Worm (Caenorhabditis elegans): ENCODE data around the gene drd-10.

drd-10 gene

ce11 chrV:7007307-7007706 lies at the start of gene drd-10:
Gene drd-10, plus strand, starts transcription at chrV:7007607.
- TF ChIP-seq ztf-23 (GFP tag; IDR thresholded peaks at IDR 0.05) (no peak), ztf-29 (GFP tag; IDR thresholded peaks at IDR 0.05) (no peak), med-1 (GFP tag; optimal IDR thresholded peaks at IDR 0.05; ENCODE audit: insufficient read depth) (no peak), klf-2 (GFP tag; conservative IDR thresholded peaks at IDR 0.05) (no peak), cog-1 (tag; optimal IDR thresholded peaks at IDR 0.05) (no peak), ref-1 (GFP tag; conservative IDR thresholded peaks at IDR 0.05) (no peak), tab-1 (GFP tag; IDR thresholded peaks at IDR 0.05) (no peak), flt-1 (GFP tag; IDR thresholded peaks at IDR 0.05) (no peak), T22C8.4 (GFP tag; IDR thresholded peaks at IDR 0.05) (no peak)

ce11 chrV:6969950-6970532 lies 37.4 kb upstream of the drd-10 start, which contains the start of gene ptr-15:
Gene ptr-15, minus strand, starts transcription at chrV:6970000.
- TF ChIP-seq T22C8.4 (GFP tag; IDR thresholded peaks at IDR 0.05) (no peak), cog-1 (tag; optimal IDR thresholded peaks at IDR 0.05) (no peak), flt-1 (GFP tag; IDR thresholded peaks at IDR 0.05) (no peak), ztf-29 (GFP tag; IDR thresholded peaks at IDR 0.05) (no peak), ref-1 (GFP tag; conservative IDR thresholded peaks at IDR 0.05) (no peak), klf-2 (GFP tag; conservative IDR thresholded peaks at IDR 0.05) (no peak), tab-1 (GFP tag; IDR thresholded peaks at IDR 0.05) (no peak), ztf-23 (GFP tag; IDR thresholded peaks at IDR 0.05) (no peak), med-1 (GFP tag; optimal IDR thresholded peaks at IDR 0.05; ENCODE audit: insufficient read depth) (no peak)

- TF ChIP-seq T22C8.4 (GFP tag; IDR thresholded peaks at IDR 0.05) (no peak), cog-1 (tag; optimal IDR thresholded peaks at IDR 0.05) (no peak), flt-1 (GFP tag; IDR thresholded peaks at IDR 0.05) (no peak), tab-1 (GFP tag; IDR thresholded peaks at IDR 0.05) (no peak), ztf-23 (GFP tag; IDR thresholded peaks at IDR 0.05) (no peak), ref-1 (GFP tag; conservative IDR thresholded peaks at IDR 0.05) (no peak), med-1 (GFP tag; optimal IDR thresholded peaks at IDR 0.05; ENCODE audit: insufficient read depth) (no peak), klf-2 (GFP tag; conservative IDR thresholded peaks at IDR 0.05) (no peak), ztf-29 (GFP tag; IDR thresholded peaks at IDR 0.05) (no peak)
These were observed 35.8 kb upstream of the drd-10 start, which contains the start of gene srx-59 for ce11 chrV:6971567-6971966. Gene srx-59, plus strand, starts transcription at chrV:6971867.

ce11 chrV:6976047-6976446 lies 31.4 kb upstream of the drd-10 start, which contains the start of gene srx-16:
Gene srx-16, plus strand, starts transcription at chrV:6976347.
- no peak for TF ChIP-seq cog-1 (tag; optimal IDR thresholded peaks at IDR 0.05)
- no peak for TF ChIP-seq ztf-29 (GFP tag; IDR thresholded peaks at IDR 0.05)
- TF ChIP-seq med-1 (GFP tag; optimal IDR thresholded peaks at IDR 0.05; ENCODE audit: insufficient read depth): no peak
- no peak for TF ChIP-seq klf-2 (GFP tag; conservative IDR thresholded peaks at IDR 0.05)
- no peak for TF ChIP-seq T22C8.4 (GFP tag; IDR thresholded peaks at IDR 0.05)
- no peak for TF ChIP-seq tab-1 (GFP tag; IDR thresholded peaks at IDR 0.05)
- TF ChIP-seq ztf-23 (GFP tag; IDR thresholded peaks at IDR 0.05): no peak
- no peak for TF ChIP-seq flt-1 (GFP tag; IDR thresholded peaks at IDR 0.05)
- TF ChIP-seq ref-1 (GFP tag; conservative IDR thresholded peaks at IDR 0.05): no peak

- no peak for TF ChIP-seq ref-1 (GFP tag; conservative IDR thresholded peaks at IDR 0.05)
- no peak for TF ChIP-seq ztf-29 (GFP tag; IDR thresholded peaks at IDR 0.05)
These were observed 28.4 kb upstream of the drd-10 start, which contains the start of gene sre-12 for ce11 chrV:6979019-6979418. Gene sre-12, minus strand, starts transcription at chrV:6979119.

ce11 chrV:6982813-6983212 lies 24.6 kb upstream of the drd-10 start, which contains the start of gene nhr-161:
Gene nhr-161, minus strand, starts transcription at chrV:6982913.
- TF ChIP-seq flt-1 (GFP tag; IDR thresholded peaks at IDR 0.05) (no peak), tab-1 (GFP tag; IDR thresholded peaks at IDR 0.05) (no peak), cog-1 (tag; optimal IDR thresholded peaks at IDR 0.05) (no peak), med-1 (GFP tag; optimal IDR thresholded peaks at IDR 0.05; ENCODE audit: insufficient read depth) (no peak), ztf-23 (GFP tag; IDR thresholded peaks at IDR 0.05) (no peak)

ce11 chrV:6985943-6986342 lies 21.5 kb upstream of the drd-10 start, which contains the start of gene nhr-163:
Gene nhr-163, minus strand, starts transcription at chrV:6986043.
- TF ChIP-seq T22C8.4 (GFP tag; IDR thresholded peaks at IDR 0.05): no peak
- TF ChIP-seq cog-1 (tag; optimal IDR thresholded peaks at IDR 0.05): no peak
- no peak for TF ChIP-seq flt-1 (GFP tag; IDR thresholded peaks at IDR 0.05)
- TF ChIP-seq ztf-23 (GFP tag; IDR thresholded peaks at IDR 0.05): no peak
- no peak for TF ChIP-seq tab-1 (GFP tag; IDR thresholded peaks at IDR 0.05)
- no peak for TF ChIP-seq ztf-29 (GFP tag; IDR thresholded peaks at IDR 0.05)
- no peak for TF ChIP-seq ref-1 (GFP tag; conservative IDR thresholded peaks at IDR 0.05)

- no peak for TF ChIP-seq ref-1 (GFP tag; conservative IDR thresholded peaks at IDR 0.05)
- TF ChIP-seq flt-1 (GFP tag; IDR thresholded peaks at IDR 0.05): no peak
- no peak for TF ChIP-seq cog-1 (tag; optimal IDR thresholded peaks at IDR 0.05)
- no peak for TF ChIP-seq ztf-29 (GFP tag; IDR thresholded peaks at IDR 0.05)
- TF ChIP-seq tab-1 (GFP tag; IDR thresholded peaks at IDR 0.05): no peak
- no peak for TF ChIP-seq ztf-23 (GFP tag; IDR thresholded peaks at IDR 0.05)
- no peak for TF ChIP-seq klf-2 (GFP tag; conservative IDR thresholded peaks at IDR 0.05)
These were observed 19.7 kb upstream of the drd-10 start, which contains the start of gene nhr-139 for ce11 chrV:6987673-6988072. Gene nhr-139, minus strand, starts transcription at chrV:6987773.

ce11 chrV:6989626-6990138 lies 17.7 kb upstream of the drd-10 start, which contains the start of gene nhr-140:
Gene nhr-140, minus strand, starts transcription at chrV:6989676.
- TF ChIP-seq flt-1 (GFP tag; IDR thresholded peaks at IDR 0.05) (no peak), tab-1 (GFP tag; IDR thresholded peaks at IDR 0.05) (no peak), ref-1 (GFP tag; conservative IDR thresholded peaks at IDR 0.05) (no peak), ztf-23 (GFP tag; IDR thresholded peaks at IDR 0.05) (no peak)

ce11 chrV:6991771-6992170 lies 15.6 kb upstream of the drd-10 start, which contains the start of gene nhr-162:
Gene nhr-162, minus strand, starts transcription at chrV:6991871.
- TF ChIP-seq ref-1 (GFP tag; conservative IDR thresholded peaks at IDR 0.05) (no peak), tab-1 (GFP tag; IDR thresholded peaks at IDR 0.05) (no peak), cog-1 (tag; optimal IDR thresholded peaks at IDR 0.05) (no peak)
